Fruit fly (Drosophila melanogaster) Kc167 (cell line): Measurements from ENCODE around the gene Uba2.

ENCODE experiments used
- Myc ChIP-seq: fragments of >200 bp; optimal IDR thresholded peaks from 2 replicates; lab custom pipeline; 2017; ENCODE audit warnings: missing external identifiers
- psq ChIP-seq: fragments of >200 bp; optimal IDR thresholded peaks from 2 replicates; lab custom pipeline; 2017; ENCODE audit warnings: missing external identifiers

dm6 chr3L:8108201-8108600 lies 19.4 kb downstream of the Uba2 start:
- TF ChIP-seq psq (lab: Kevin White, UChicago) (no peak), Myc (lab: Kevin White, UChicago) (no peak)
